Fruit fly (Drosophila melanogaster): ENCODE measurements around the gene smg.

- TF ChIP-seq Hr78 (GFP tag; optimal IDR thresholded peaks at IDR 0.05) (no peak), Dif (GFP tag; optimal IDR thresholded peaks at IDR 0.05; ENCODE audit: partially characterized antibody) (no peak), Rel (GFP tag; optimal IDR thresholded peaks at IDR 0.05) (no peak), Rel (tag; optimal IDR thresholded peaks at IDR 0.05) (no peak), psq (GFP tag; optimal IDR thresholded peaks at IDR 0.05) (no peak), CrebA (GFP tag; optimal IDR thresholded peaks at IDR 0.05; ENCODE audit: borderline replicate concordance) (no peak), N (GFP tag; optimal IDR thresholded peaks at IDR 0.05) (no peak), jim (GFP tag; optimal IDR thresholded peaks at IDR 0.05) (no peak), Jra (GFP tag; optimal IDR thresholded peaks at IDR 0.05) (no peak), foxo (GFP tag; optimal IDR thresholded peaks at IDR 0.05) (no peak), woc (GFP tag; optimal IDR thresholded peaks at IDR 0.05) (no peak), dmrt93B (GFP tag; optimal IDR thresholded peaks at IDR 0.05) (no peak), h (GFP tag; optimal IDR thresholded peaks at IDR 0.05) (no peak)
Observed at dm6 chr3L:9037608-9038007, 39.8 kb upstream of the smg start.
